Worm (Caenorhabditis elegans) whole organism, midembryonic: ENCODE measurements around the gene atg-9.

Source experiments
- T22C8.4 ChIP-seq: fragments of 200-800 bp; sonication (Bioruptor generic); IDR thresholded peaks from 2 replicates; pipeline ENCODE4 v1.3.6; 2022; ENCODE audit warnings: missing genetic modification characterization, missing compliant biosample characterization
- cog-1 ChIP-seq: sonication (generic microtip); optimal IDR thresholded peaks from 2 replicates; lab custom pipeline; 2016; ENCODE audit warnings: missing genetic modification characterization, missing compliant biosample characterization
- flt-1 ChIP-seq: fragments of 200-800 bp; sonication (Bioruptor generic); IDR thresholded peaks from 2 replicates; pipeline ENCODE4 v1.3.6; 2022; ENCODE audit warnings: missing genetic modification characterization, missing compliant biosample characterization
- klf-2 ChIP-seq: fragments of 200-800 bp; sonication (Bioruptor generic); conservative IDR thresholded peaks from 2 replicates; pipeline ENCODE4 v1.3.6; 2022; ENCODE audit warnings: missing genetic modification reagents, missing genetic modification characterization, missing compliant biosample characterization
- med-1 ChIP-seq: sonication (generic microtip); optimal IDR thresholded peaks from 2 replicates; lab custom pipeline; 2017; ENCODE audit warnings: missing genetic modification characterization, mild to moderate bottlenecking, missing compliant biosample characterization, antibody characterized with exemption, missing genetic modification reagents; ENCODE audit not compliant: insufficient read depth
- ref-1 ChIP-seq: fragments of 200-800 bp; sonication (Bioruptor generic); conservative IDR thresholded peaks from 2 replicates; pipeline ENCODE4 v1.3.6; 2022; ENCODE audit warnings: missing genetic modification reagents, missing genetic modification characterization, missing compliant biosample characterization
- tab-1 ChIP-seq: fragments of 200-800 bp; sonication (Bioruptor generic); IDR thresholded peaks from 2 replicates; pipeline ENCODE4 v1.3.6; 2022; ENCODE audit warnings: missing genetic modification characterization, missing compliant biosample characterization
- ztf-23 ChIP-seq: fragments of 200-800 bp; sonication (Bioruptor generic); IDR thresholded peaks from 2 replicates; pipeline ENCODE4 v1.3.6; 2022; ENCODE audit warnings: missing genetic modification reagents, missing genetic modification characterization, missing compliant biosample characterization
- ztf-29 ChIP-seq: fragments of 200-800 bp; sonication (Bioruptor generic); IDR thresholded peaks from 2 replicates; pipeline ENCODE4 v1.3.6; 2022; ENCODE audit warnings: missing genetic modification reagents, missing genetic modification characterization, missing compliant biosample characterization

ce11 chrV:343128-343527, 6.1 kb upstream of the atg-9 start, which contains the start of gene wago-10:
- TF ChIP-seq klf-2 (no peak), T22C8.4 (GFP tag; lab: Robert Waterston, UW) (no peak), flt-1 (GFP tag; lab: Robert Waterston, UW) (no peak), ztf-23 (GFP tag; lab: Robert Waterston, UW) (no peak), ref-1 (no peak), cog-1 (no peak), med-1 (GFP tag; lab: Kevin White, UChicago) (no peak), ztf-29 (GFP tag; lab: Robert Waterston, UW) (no peak), tab-1 (GFP tag; lab: Robert Waterston, UW) (no peak)
